Worm (Caenorhabditis elegans): ENCODE data around the gene nhr-271.

DNA sequence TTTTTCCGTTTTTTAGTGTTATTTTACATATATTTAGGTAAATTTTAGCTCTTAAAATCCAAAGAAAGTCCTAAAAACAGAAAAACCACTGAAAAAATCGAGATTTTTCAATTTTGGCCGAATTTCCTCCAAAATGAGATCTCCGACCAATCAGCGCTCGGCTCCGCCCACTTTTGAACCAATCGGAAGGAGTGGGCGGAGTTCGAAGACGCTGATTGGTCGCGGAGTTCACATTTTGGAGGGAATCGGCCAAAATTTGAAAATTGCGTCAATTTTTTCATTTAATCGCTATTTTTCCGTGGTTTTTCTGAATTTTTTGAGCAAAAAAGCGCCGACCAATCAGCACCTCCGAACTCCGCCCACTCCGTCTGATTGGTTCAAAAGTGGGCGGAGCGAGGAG lies 39.7 kb downstream of the nhr-271 start:
- TF ChIP-seq flt-1 (GFP tag; IDR thresholded peaks at IDR 0.05) (no peak), ztf-29 (GFP tag; IDR thresholded peaks at IDR 0.05) (no peak), tab-1 (GFP tag; IDR thresholded peaks at IDR 0.05) (no peak), ztf-23 (GFP tag; IDR thresholded peaks at IDR 0.05) (no peak), cog-1 (tag; optimal IDR thresholded peaks at IDR 0.05) (no peak)

Measured in whole organism, midembryonic.